Fruit fly (Drosophila melanogaster) whole organism, embryonic: Measurements from ENCODE around the gene CG7611.

ENCODE experiments used
- Asciz ChIP-seq: fragments of 200-800 bp; sonication (Bioruptor generic); optimal IDR thresholded peaks from 2 replicates; lab custom pipeline; 2017; ENCODE audit warnings: missing biosample characterization, mild to moderate bottlenecking, missing genetic modification characterization, missing genetic modification reagents
- Awh ChIP-seq: fragments of 200-800 bp; sonication (Bioruptor generic); IDR thresholded peaks from 2 replicates; pipeline ENCODE4, ENCODE4 v1.3.6; 2022; ENCODE audit warnings: missing biosample characterization, missing genetic modification characterization
- CG10462 ChIP-seq: fragments of 200-800 bp; sonication (Bioruptor generic); optimal IDR thresholded peaks from 2 replicates; lab custom pipeline; 2016; ENCODE audit warnings: missing biosample characterization, missing genetic modification characterization
- CG10959 ChIP-seq: fragments of 200-800 bp; sonication (Bioruptor generic); IDR thresholded peaks from 2 replicates; pipeline ENCODE4 v1.3.6; 2022; ENCODE audit warnings: missing biosample characterization, missing genetic modification characterization
- CG11398 ChIP-seq: fragments of 200-800 bp; sonication (Bioruptor generic); optimal IDR thresholded peaks from 2 replicates; lab custom pipeline; 2016; ENCODE audit warnings: missing biosample characterization, missing genetic modification characterization
- CG11456 ChIP-seq: fragments of 200-800 bp; sonication (Bioruptor generic); IDR thresholded peaks from 3 replicates; pipeline ENCODE4 v1.3.6; 2022; ENCODE audit warnings: missing biosample characterization, missing genetic modification characterization
- CG13775 ChIP-seq: fragments of 200-800 bp; sonication (Bioruptor generic); optimal IDR thresholded peaks from 3 replicates; lab custom pipeline; 2017; ENCODE audit warnings: missing biosample characterization, mild to moderate bottlenecking, missing genetic modification characterization
- CG14050 ChIP-seq: fragments of 200-800 bp; sonication (Bioruptor generic); IDR thresholded peaks from 3 replicates; pipeline ENCODE4 v1.3.6; 2022; ENCODE audit warnings: missing biosample characterization, missing genetic modification characterization
- CG15601 ChIP-seq: fragments of 200-800 bp; sonication (Bioruptor generic); optimal IDR thresholded peaks from 3 replicates; lab custom pipeline; 2019; ENCODE audit warnings: missing biosample characterization, mild to moderate bottlenecking, missing genetic modification characterization, moderate library complexity
- CG15696 ChIP-seq: fragments of 200-800 bp; sonication (Bioruptor generic); optimal IDR thresholded peaks from 2 replicates; lab custom pipeline; 2019; ENCODE audit warnings: missing biosample characterization, mild to moderate bottlenecking, missing genetic modification characterization, moderate library complexity
- CG17186 ChIP-seq: fragments of 200-800 bp; sonication (Bioruptor generic); optimal IDR thresholded peaks from 3 replicates; lab custom pipeline; 2017; ENCODE audit warnings: missing biosample characterization, missing genetic modification reagents, missing genetic modification characterization
- CG17568 ChIP-seq: fragments of 200-800 bp; sonication (Bioruptor generic); optimal IDR thresholded peaks from 2 replicates; lab custom pipeline; 2018; ENCODE audit warnings: missing biosample characterization, mild to moderate bottlenecking, missing genetic modification characterization, moderate library complexity
- CG18476 ChIP-seq: fragments of 200-800 bp; sonication (Bioruptor generic); optimal IDR thresholded peaks from 2 replicates; lab custom pipeline; 2016; ENCODE audit warnings: missing biosample characterization, mild to moderate bottlenecking, missing genetic modification characterization
- CG18599 ChIP-seq: fragments of 200-800 bp; sonication (Bioruptor generic); optimal IDR thresholded peaks from 3 replicates; lab custom pipeline; 2017; ENCODE audit warnings: missing biosample characterization, missing genetic modification characterization, mild to moderate bottlenecking, moderate library complexity, missing genetic modification reagents
- CG31388 ChIP-seq: fragments of 200-800 bp; sonication (Bioruptor generic); optimal IDR thresholded peaks from 2 replicates; lab custom pipeline; 2016; ENCODE audit warnings: missing biosample characterization, missing genetic modification characterization
- CG3847 ChIP-seq: fragments of 200-800 bp; sonication (Bioruptor generic); IDR thresholded peaks from 2 replicates; pipeline ENCODE4 v1.3.6; 2022; ENCODE audit warnings: missing biosample characterization, missing genetic modification characterization
- CG6654 ChIP-seq: fragments of 200-800 bp; sonication (Bioruptor generic); optimal IDR thresholded peaks from 2 replicates; lab custom pipeline; 2017; ENCODE audit warnings: missing biosample characterization, mild to moderate bottlenecking, missing genetic modification characterization
- CG6791 ChIP-seq: fragments of 200-800 bp; sonication (Bioruptor generic); IDR thresholded peaks from 3 replicates; pipeline ENCODE4 v1.3.6; 2022; ENCODE audit warnings: missing biosample characterization, missing genetic modification characterization; ENCODE audit not compliant: partially characterized antibody
- CG8089 ChIP-seq: fragments of 200-800 bp; sonication (Bioruptor generic); optimal IDR thresholded peaks from 3 replicates; lab custom pipeline; 2016; ENCODE audit warnings: missing biosample characterization, missing genetic modification characterization
- CG8478 ChIP-seq: fragments of >200 bp; optimal IDR thresholded peaks from 2 replicates; lab custom pipeline; 2018
- CG9215 ChIP-seq: fragments of 200-800 bp; sonication (Bioruptor generic); IDR thresholded peaks from 2 replicates; pipeline ENCODE4 v1.3.6; 2022; ENCODE audit warnings: missing biosample characterization, missing genetic modification characterization
- Dbx ChIP-seq: fragments of 200-800 bp; sonication (Bioruptor generic); IDR thresholded peaks from 3 replicates; pipeline ENCODE4 v1.3.6; 2022; ENCODE audit warnings: missing biosample characterization, missing genetic modification characterization
- Fer3 ChIP-seq: fragments of 200-800 bp; sonication (Bioruptor generic); optimal IDR thresholded peaks from 2 replicates; lab custom pipeline; 2018; ENCODE audit warnings: missing biosample characterization, mild to moderate bottlenecking, missing genetic modification characterization, moderate library complexity
- HLH54F ChIP-seq: fragments of 200-800 bp; sonication (Bioruptor generic); optimal IDR thresholded peaks from 3 replicates; lab custom pipeline; 2016; ENCODE audit warnings: missing biosample characterization, missing genetic modification characterization
- Hey ChIP-seq: fragments of 200-800 bp; sonication (Bioruptor generic); optimal IDR thresholded peaks from 3 replicates; lab custom pipeline; 2018; ENCODE audit warnings: missing biosample characterization, mild to moderate bottlenecking, missing genetic modification characterization
- Med ChIP-seq: fragments of 200-800 bp; sonication (Bioruptor generic); peaks from one replicate; lab custom pipeline; 2016; ENCODE audit warnings: missing biosample characterization, missing genetic modification characterization, mild to moderate bottlenecking, inconsistent platforms, moderate library complexity
- Rfx ChIP-seq: fragments of 200-800 bp; sonication (Bioruptor generic); IDR thresholded peaks from 2 replicates; pipeline ENCODE4 v1.3.6; 2022; ENCODE audit warnings: missing biosample characterization, missing genetic modification characterization
- Ssrp ChIP-seq: fragments of 200-800 bp; sonication (Bioruptor generic); optimal IDR thresholded peaks from 2 replicates; lab custom pipeline; 2018; ENCODE audit warnings: missing biosample characterization, mild to moderate bottlenecking, missing genetic modification characterization, moderate library complexity
- amos ChIP-seq: fragments of 200-800 bp; sonication (Bioruptor generic); IDR thresholded peaks from 2 replicates; pipeline ENCODE4 v1.3.6; 2022; ENCODE audit warnings: missing biosample characterization, missing genetic modification characterization; ENCODE audit not compliant: partially characterized antibody
- ap ChIP-seq: fragments of 200-800 bp; sonication (Bioruptor generic); IDR thresholded peaks from 2 replicates; pipeline ENCODE4 v1.3.6; 2022; ENCODE audit warnings: missing biosample characterization, missing genetic modification characterization
- bowl ChIP-seq: fragments of 200-800 bp; sonication (Bioruptor generic); IDR thresholded peaks from 2 replicates; pipeline ENCODE4 v1.3.6; 2022; ENCODE audit warnings: missing biosample characterization, missing genetic modification characterization
- bsh ChIP-seq, 2 experiments: fragments of 200-800 bp; sonication (Bioruptor generic); optimal IDR thresholded peaks; 2 replicates each; lab custom pipeline; 2017 to 2018; ENCODE audit warnings: mild to moderate bottlenecking in 2 of 2, missing biosample characterization in 2 of 2, missing genetic modification characterization in 2 of 2, moderate library complexity in 1 of 2
- dm ChIP-seq: fragments of 200-800 bp; sonication (Bioruptor generic); optimal IDR thresholded peaks from 3 replicates; lab custom pipeline; 2016; ENCODE audit warnings: missing biosample characterization, missing genetic modification characterization
- dmrt99B ChIP-seq: fragments of 200-800 bp; sonication (Bioruptor generic); optimal IDR thresholded peaks from 2 replicates; lab custom pipeline; 2018; ENCODE audit warnings: missing biosample characterization, mild to moderate bottlenecking, missing genetic modification characterization, moderate library complexity
- dpn ChIP-seq, 2 experiments: fragments of 200-800 bp; sonication (Bioruptor generic); optimal IDR thresholded peaks; 3 replicates each; lab custom pipeline; 2016; ENCODE audit warnings: missing biosample characterization in 2 of 2, missing genetic modification characterization in 2 of 2
- fd64A ChIP-seq: fragments of 200-800 bp; sonication (Bioruptor generic); optimal IDR thresholded peaks from 3 replicates; lab custom pipeline; 2018; ENCODE audit warnings: missing biosample characterization, mild to moderate bottlenecking, missing genetic modification characterization
- gfzf ChIP-seq: fragments of 200-800 bp; sonication (Bioruptor generic); optimal IDR thresholded peaks from 2 replicates; lab custom pipeline; 2016; ENCODE audit warnings: missing biosample characterization, mild to moderate bottlenecking, missing genetic modification characterization, moderate library complexity
- hb ChIP-seq: fragments of 200-800 bp; sonication (Bioruptor generic); IDR thresholded peaks from 3 replicates; pipeline ENCODE4 v1.3.6; 2022; ENCODE audit warnings: missing biosample characterization, missing genetic modification characterization; ENCODE audit not compliant: partially characterized antibody
- nom ChIP-seq: fragments of 200-800 bp; sonication (Bioruptor generic); optimal IDR thresholded peaks from 2 replicates; lab custom pipeline; 2017; ENCODE audit warnings: missing biosample characterization, missing genetic modification characterization, mild to moderate bottlenecking, moderate library complexity, missing genetic modification reagents
- oc ChIP-seq: fragments of 200-800 bp; sonication (Bioruptor generic); optimal IDR thresholded peaks from 2 replicates; lab custom pipeline; 2018; ENCODE audit warnings: missing biosample characterization, mild to moderate bottlenecking, missing genetic modification characterization, moderate library complexity
- pb ChIP-seq: fragments of 200-800 bp; sonication (Bioruptor generic); optimal IDR thresholded peaks from 3 replicates; lab custom pipeline; 2016; ENCODE audit warnings: missing biosample characterization, missing genetic modification characterization
- pfk ChIP-seq: fragments of 200-800 bp; sonication (Bioruptor generic); optimal IDR thresholded peaks from 2 replicates; lab custom pipeline; 2018; ENCODE audit warnings: missing biosample characterization, mild to moderate bottlenecking, missing genetic modification characterization, moderate library complexity
- prd ChIP-seq, 3 experiments: fragments of >200 bp in 2 of 3; fragments of 200-800 bp in 1 of 3; sonication (Bioruptor generic) in 1 of 3; optimal IDR thresholded peaks in 2 of 3; IDR thresholded peaks in 1 of 3; 2 replicates in 2 of 3; 3 replicates in 1 of 3; pipeline versions ENCODE4 v1.3.6 to Lab custom; 2017 to 2022; ENCODE audit warnings: missing biosample characterization in 1 of 3, missing genetic modification characterization in 1 of 3
- pzg ChIP-seq: fragments of 200-800 bp; sonication (Bioruptor generic); optimal IDR thresholded peaks from 3 replicates; lab custom pipeline; 2018; ENCODE audit warnings: missing biosample characterization, mild to moderate bottlenecking, missing genetic modification characterization, moderate library complexity
- run ChIP-seq: fragments of 200-800 bp; sonication (Bioruptor generic); optimal IDR thresholded peaks from 3 replicates; lab custom pipeline; 2018; ENCODE audit warnings: missing biosample characterization, mild to moderate bottlenecking, missing genetic modification characterization
- sqz ChIP-seq: fragments of 200-800 bp; sonication (Bioruptor generic); optimal IDR thresholded peaks from 3 replicates; lab custom pipeline; 2018; ENCODE audit warnings: missing biosample characterization, mild to moderate bottlenecking, missing genetic modification characterization
- tgo ChIP-seq: fragments of 200-800 bp; sonication (Bioruptor generic); IDR thresholded peaks from 3 replicates; pipeline ENCODE4 v1.3.6; 2022; ENCODE audit warnings: missing biosample characterization, missing genetic modification characterization

The CG7611 gene

DNA sequence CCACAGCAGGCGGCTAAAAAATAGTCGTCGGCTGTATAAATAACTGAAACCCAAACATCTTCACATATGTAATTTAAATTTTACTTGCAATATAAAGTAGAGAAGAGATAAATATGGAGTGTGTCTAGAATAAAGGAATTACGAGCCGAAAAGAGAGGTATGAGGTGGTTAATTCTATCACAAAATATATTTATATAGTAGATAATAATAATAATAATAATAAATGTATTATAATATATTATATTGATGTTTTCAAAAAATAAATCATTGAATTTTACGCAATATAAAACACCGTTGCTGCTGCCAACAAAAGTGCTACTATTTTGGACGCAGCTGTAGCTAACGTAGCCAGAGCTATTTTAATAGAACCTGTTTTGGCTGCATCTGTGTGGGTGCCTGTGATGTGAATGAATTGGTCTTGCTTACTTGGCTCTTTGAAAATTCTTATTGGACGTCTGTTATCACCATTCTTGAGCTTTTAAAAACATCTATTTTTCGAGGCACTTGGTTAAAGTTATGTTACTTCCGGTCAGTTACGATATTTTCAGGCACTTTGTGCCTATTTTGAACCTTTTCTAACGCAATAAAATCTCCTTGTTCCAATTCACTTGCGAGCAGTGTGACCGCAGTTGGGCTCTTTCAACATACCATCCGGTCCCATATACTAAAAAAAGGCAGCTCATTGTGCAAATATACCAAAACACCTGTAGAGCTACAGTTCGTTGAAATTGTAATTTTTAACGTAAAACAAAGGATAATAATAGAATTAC, 25.9 kb upstream of the CG7611 start, which contains the start of gene Hr78 (continued):
- peak; percentile 40; the same call in 1 of the 2 replicates for TF ChIP-seq CG3847 (GFP tag; lab: Robert Waterston, UW)
- no peak for TF ChIP-seq CG8089
- TF ChIP-seq CG10959 = no peak
- peak; percentile 86 for TF ChIP-seq Asciz (GFP tag; lab: Kevin White, UChicago)
- TF ChIP-seq Med (GFP tag; lab: Kevin White, UChicago) = peak; percentile 65
- peak; percentile 90 for TF ChIP-seq dmrt99B
- TF ChIP-seq CG18476 (GFP tag; lab: Kevin White, UChicago) = peak; percentile 57
- peak; percentile 62 for TF ChIP-seq CG15696 (tag; lab: Kevin White, UChicago)
- no peak for TF ChIP-seq bowl (GFP tag; lab: Robert Waterston, UW)
- peak; percentile 47; the same call in 1 of the 2 replicates for TF ChIP-seq ap (GFP tag; lab: Robert Waterston, UW)
- peak; percentile 74 for TF ChIP-seq CG15601
- TF ChIP-seq oc (tag; lab: Kevin White, UChicago) = no peak
- no peak for TF ChIP-seq hb (GFP tag; lab: Robert Waterston, UW)
- peak; percentile 89 for TF ChIP-seq CG18599 (GFP tag; lab: Kevin White, UChicago)
- peak; percentile 60; the same call in 2 of the 3 replicates for TF ChIP-seq tgo (GFP tag; lab: Robert Waterston, UW)
- no peak for TF ChIP-seq pb (GFP tag; lab: Kevin White, UChicago)
- TF ChIP-seq CG13775 = peak; percentile 82
- TF ChIP-seq dpn (GFP tag; optimal IDR thresholded peaks at IDR 0.05; lab: Kevin White, UChicago) = peak in 1 of 2 experiments; percentile 71
- peak; percentile 2 for TF ChIP-seq HLH54F (GFP tag; lab: Kevin White, UChicago)
- TF ChIP-seq Awh (GFP tag; lab: Robert Waterston, UW) = peak; percentile 56; the same call in 1 of the 2 replicates
- peak; percentile 78 for TF ChIP-seq Ssrp
- peak; percentile 78 for TF ChIP-seq Fer3 (tag; lab: Kevin White, UChicago)
- TF ChIP-seq Dbx (GFP tag; lab: Robert Waterston, UW) = peak; percentile 39; the same call in 1 of the 3 replicates
- no peak for TF ChIP-seq CG6791 (GFP tag; lab: Robert Waterston, UW)
- peak; percentile 28; the same call in 1 of the 2 replicates for TF ChIP-seq CG9215 (GFP tag; lab: Robert Waterston, UW)
- peak; percentile 80 to 81 for TF ChIP-seq bsh (GFP tag; optimal IDR thresholded peaks at IDR 0.05; lab: Kevin White, UChicago)
- TF ChIP-seq CG17186 (GFP tag; lab: Kevin White, UChicago) = no peak
- peak; percentile 14 for TF ChIP-seq CG31388 (GFP tag; lab: Kevin White, UChicago)
- peak; percentile 14 for TF ChIP-seq fd64A
- TF ChIP-seq CG8478 (lab: Kevin White, UChicago) = no peak
- no peak for TF ChIP-seq prd (optimal IDR thresholded peaks at IDR 0.05; lab: Kevin White, UChicago)
- peak; percentile 77 for TF ChIP-seq prd (GFP tag; IDR thresholded peaks at IDR 0.05; lab: Robert Waterston, UW)
- TF ChIP-seq CG11398 = no peak
- TF ChIP-seq CG10462 = peak; percentile 30
- peak; percentile 18; the same call in 1 of the 2 replicates for TF ChIP-seq amos
- TF ChIP-seq CG17568 = peak; percentile 76
- TF ChIP-seq dm (GFP tag; lab: Kevin White, UChicago) = no peak
- TF ChIP-seq Hey (tag; lab: Kevin White, UChicago) = no peak
- TF ChIP-seq nom (GFP tag; lab: Kevin White, UChicago) = peak; percentile 75
- peak; percentile 40 for TF ChIP-seq CG6654 (GFP tag; lab: Kevin White, UChicago)
- TF ChIP-seq gfzf (GFP tag; lab: Kevin White, UChicago) = peak; percentile 88
- no peak for TF ChIP-seq pfk (GFP tag; lab: Kevin White, UChicago)
- no peak for TF ChIP-seq sqz (GFP tag; lab: Kevin White, UChicago)
- peak; percentile 62; the same call in 1 of the 3 replicates for TF ChIP-seq CG11456 (GFP tag; lab: Robert Waterston, UW)
- peak; percentile 33; the same call in 1 of the 3 replicates for TF ChIP-seq CG14050 (GFP tag; lab: Robert Waterston, UW)
- peak; percentile 78 for TF ChIP-seq run
- TF ChIP-seq Rfx (GFP tag; lab: Robert Waterston, UW) = peak; percentile 72
- TF ChIP-seq pzg (GFP tag; lab: Kevin White, UChicago) = peak; percentile 63
